Fruit fly (Drosophila melanogaster): Measurements from ENCODE around the gene homer.

Gene homer

DNA sequence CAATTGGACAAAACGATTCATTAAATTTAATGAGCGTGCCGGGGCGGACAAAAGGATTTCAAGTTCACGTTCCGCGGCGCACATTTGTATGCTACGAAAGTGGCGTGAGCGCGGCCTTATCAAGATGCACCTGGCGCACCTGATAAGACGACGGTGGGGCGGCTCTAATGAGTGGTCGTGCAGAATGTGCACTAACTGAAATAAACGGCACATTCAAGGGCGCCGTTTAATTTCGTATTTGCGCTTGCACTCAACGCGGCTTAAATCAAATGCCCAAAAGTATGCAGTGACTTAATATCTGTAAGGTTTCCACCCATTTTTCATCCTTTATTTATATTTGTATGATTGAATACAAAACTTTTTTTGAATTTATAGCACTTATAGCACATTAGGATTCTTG, 6.2 kb downstream of the homer start:
- TF ChIP-seq CG17612 (GFP tag; IDR thresholded peaks at IDR 0.05) (peak; percentile 64; the same call in 1 of the 2 replicates), CG17802 (tag; optimal IDR thresholded peaks at IDR 0.05) (peak; percentile 29), CTCF (GFP tag; optimal IDR thresholded peaks at IDR 0.05) (peak; percentile 6), CG6791 (GFP tag; IDR thresholded peaks at IDR 0.05; ENCODE audit: partially characterized antibody) (0 out of 3 replicates have a peak, but pooled peaks have one; percentile 16), mld (GFP tag; IDR thresholded peaks at IDR 0.05; ENCODE audit: partially characterized antibody) (0 out of 3 replicates have a peak, but pooled peaks have one; percentile 22), zf30C (GFP tag; optimal IDR thresholded peaks at IDR 0.05) (no peak), ci (GFP tag; IDR thresholded peaks at IDR 0.05) (peak; percentile 31; the same call in 1 of the 3 replicates), ftz-f1 (GFP tag; optimal IDR thresholded peaks at IDR 0.05) (peak; percentile 24), lmd (GFP tag; IDR thresholded peaks at IDR 0.05) (no peak), unpg (GFP tag; optimal IDR thresholded peaks at IDR 0.05) (no peak)

dm6 chr2L:6716182-6716770, 6.9 kb downstream of the homer start, which contains the start of gene AkhR:
TSS of gene AkhR (minus strand) at chr2L:6716186.
- TF ChIP-seq Fer3 (tag; optimal IDR thresholded peaks at IDR 0.05) (no peak), Med (GFP tag) (peak; percentile 47), CG12219 (GFP tag; optimal IDR thresholded peaks at IDR 0.05) (no peak), unc-4 (GFP tag; IDR thresholded peaks at IDR 0.05; ENCODE audit: partially characterized antibody) (no peak), CG11696 (GFP tag; IDR thresholded peaks at IDR 0.05) (no peak), Ets65A (GFP tag) (peak; percentile 70), Vsx1 (GFP tag; optimal IDR thresholded peaks at IDR 0.05) (no peak), Blimp-1 (GFP tag; optimal IDR thresholded peaks at IDR 0.05) (no peak), oc (tag; optimal IDR thresholded peaks at IDR 0.05) (no peak), pita (GFP tag; optimal IDR thresholded peaks at IDR 0.05) (no peak), CG34376 (GFP tag; optimal IDR thresholded peaks at IDR 0.05) (peak; percentile 9), CG13894 (tag; optimal IDR thresholded peaks at IDR 0.05) (no peak), row (GFP tag; IDR thresholded peaks at IDR 0.05) (peak; percentile 47)

dm6 chr2L:6708997-6709662, 14.0 kb downstream of the homer start, which contains the start of gene Tsp:
TSS of gene Tsp (minus strand) at chr2L:6709086.
- peak; percentile 20; the same call in 1 of the 2 replicates for TF ChIP-seq CG32532 (GFP tag; IDR thresholded peaks at IDR 0.05)
- peak; percentile 13 for TF ChIP-seq CG13894 (tag; optimal IDR thresholded peaks at IDR 0.05)
- TF ChIP-seq CG12942 (GFP tag; optimal IDR thresholded peaks at IDR 0.05), result no peak
- no peak for TF ChIP-seq Hr78 (GFP tag; optimal IDR thresholded peaks at IDR 0.05)
- peak; percentile 0 for TF ChIP-seq unpg (GFP tag; optimal IDR thresholded peaks at IDR 0.05)
- no peak for TF ChIP-seq fu2 (GFP tag; optimal IDR thresholded peaks at IDR 0.05)
- TF ChIP-seq Med (GFP tag), result peak; percentile 38
- 0 out of 3 replicates have a peak, but pooled peaks have one; percentile 27 for TF ChIP-seq Opbp (GFP tag; IDR thresholded peaks at IDR 0.05; ENCODE audit: partially characterized antibody)
- TF ChIP-seq row (GFP tag; IDR thresholded peaks at IDR 0.05), result peak; percentile 22; the same call in 1 of the 3 replicates
- TF ChIP-seq Nf-YC (tag; optimal IDR thresholded peaks at IDR 0.05), result no peak
- peak; percentile 22; the same call in 1 of the 3 replicates for TF ChIP-seq Aef1 (GFP tag; IDR thresholded peaks at IDR 0.05)
- peak; percentile 17 for TF ChIP-seq Meics (GFP tag; optimal IDR thresholded peaks at IDR 0.05)
- peak; percentile 44 for TF ChIP-seq Neu2 (GFP tag; optimal IDR thresholded peaks at IDR 0.05; ENCODE audit: borderline replicate concordance)
- TF ChIP-seq Trl (optimal IDR thresholded peaks at IDR 0.05), result peak in 1 of 2 experiments; percentile 33
- TF ChIP-seq Trl (GFP tag; optimal IDR thresholded peaks at IDR 0.05), result no peak
- peak; percentile 79 for TF ChIP-seq Jarid2 (GFP tag; optimal IDR thresholded peaks at IDR 0.05)
- TF ChIP-seq CG8290 (GFP tag; optimal IDR thresholded peaks at IDR 0.05), result peak; percentile 5
- no peak for TF ChIP-seq CG8290 (tag; optimal IDR thresholded peaks at IDR 0.05)
- TF ChIP-seq CG2199 (GFP tag; IDR thresholded peaks at IDR 0.05), result 0 out of 3 replicates have a peak, but pooled peaks have one; percentile 51
- peak; percentile 62; the same call in 1 of the 2 replicates for TF ChIP-seq CG13287 (GFP tag; IDR thresholded peaks at IDR 0.05; ENCODE audit: partially characterized antibody)
- TF ChIP-seq grn (GFP tag; optimal IDR thresholded peaks at IDR 0.05), result peak; percentile 55
- peak; percentile 64 for TF ChIP-seq abd-A (tag; optimal IDR thresholded peaks at IDR 0.05)
- peak; percentile 59 for TF ChIP-seq CG5180 (GFP tag; optimal IDR thresholded peaks at IDR 0.05)
- TF ChIP-seq slp2 (GFP tag; optimal IDR thresholded peaks at IDR 0.05), result no peak
- 0 out of 2 replicates have a peak, but pooled peaks have one; percentile 10 for TF ChIP-seq CG31441 (GFP tag; IDR thresholded peaks at IDR 0.05)
- TF ChIP-seq CG34422 (GFP tag; IDR thresholded peaks at IDR 0.05), result peak; percentile 48; the same call in 1 of the 3 replicates
- peak; percentile 67 for TF ChIP-seq sens (GFP tag)
